Fruit fly (Drosophila melanogaster) whole organism: ENCODE data around the gene Mcm2.

Source experiments
- CG8478 ChIP-seq: fragments of >200 bp; optimal IDR thresholded peaks from 2 replicates; lab custom pipeline; 2018; ENCODE audit warnings: inconsistent platforms
- Dll ChIP-seq: fragments of >200 bp; optimal IDR thresholded peaks from 2 replicates; lab custom pipeline; 2017
- pan ChIP-seq: fragments of >200 bp; optimal IDR thresholded peaks from 2 replicates; lab custom pipeline; 2017
- psq ChIP-seq: fragments of >200 bp; optimal IDR thresholded peaks from 2 replicates; lab custom pipeline; 2017
- usp ChIP-seq: fragments of >200 bp; optimal IDR thresholded peaks from 2 replicates; lab custom pipeline; 2017; ENCODE audit warnings: missing biosample characterization, missing genetic modification characterization, mixed read lengths

dm6 chr3R:8279970-8280369 lies 15.2 kb downstream of the Mcm2 start:
- no peak for TF ChIP-seq pan (lab: Kevin White, UChicago)
- no peak for TF ChIP-seq usp
- no peak for TF ChIP-seq psq (lab: Kevin White, UChicago)
- no peak for TF ChIP-seq CG8478 (lab: Kevin White, UChicago)
- no peak for TF ChIP-seq Dll (lab: Kevin White, UChicago)
